Fruit fly (Drosophila melanogaster) whole organism, embryonic: ENCODE results near the gene CG14043.

Experiments used
- Awh ChIP-seq: fragments of 200-800 bp; sonication (Bioruptor generic); IDR thresholded peaks from 2 replicates; pipeline ENCODE4, ENCODE4 v1.3.6; 2022; ENCODE audit warnings: missing biosample characterization, missing genetic modification characterization
- CG12659 ChIP-seq: fragments of 200-800 bp; sonication (Bioruptor generic); optimal IDR thresholded peaks from 3 replicates; lab custom pipeline; 2017; ENCODE audit warnings: mild to moderate bottlenecking, missing biosample characterization, missing genetic modification reagents, missing genetic modification characterization
- CG13424 ChIP-seq: fragments of 200-800 bp; sonication (Bioruptor generic); optimal IDR thresholded peaks from 2 replicates; lab custom pipeline; 2019; ENCODE audit warnings: missing biosample characterization, mild to moderate bottlenecking, missing genetic modification characterization, moderate library complexity
- CG18011 ChIP-seq: fragments of 200-800 bp; sonication (Bioruptor generic); optimal IDR thresholded peaks from 2 replicates; lab custom pipeline; 2017; ENCODE audit warnings: missing biosample characterization, missing genetic modification characterization, mild to moderate bottlenecking, moderate library complexity, missing genotype
- CG8290 ChIP-seq, 3 experiments: fragments of 200-800 bp; sonication (Bioruptor generic); optimal IDR thresholded peaks; 2 replicates each; lab custom pipeline; 2016 to 2019; ENCODE audit warnings: missing biosample characterization in 3 of 3, missing genetic modification characterization in 3 of 3, mild to moderate bottlenecking in 2 of 3, moderate library complexity in 1 of 3
- H2.0 ChIP-seq: fragments of 200-800 bp; sonication (Bioruptor generic); IDR thresholded peaks from 2 replicates; pipeline ENCODE4 v1.3.6; 2022; ENCODE audit warnings: missing biosample characterization, missing genetic modification characterization
- NfI ChIP-seq: fragments of 200-800 bp; sonication (Bioruptor generic); optimal IDR thresholded peaks from 3 replicates; lab custom pipeline; 2018; ENCODE audit warnings: missing biosample characterization, mild to moderate bottlenecking, missing genetic modification characterization, moderate library complexity
- fd96Cb ChIP-seq: fragments of 200-800 bp; sonication (Bioruptor generic); optimal IDR thresholded peaks from 2 replicates; lab custom pipeline; 2018; ENCODE audit warnings: missing biosample characterization, mild to moderate bottlenecking, missing genetic modification characterization, moderate library complexity
- mld ChIP-seq: fragments of 200-800 bp; sonication (Bioruptor generic); IDR thresholded peaks from 3 replicates; pipeline ENCODE4 v1.3.6; 2022; ENCODE audit warnings: missing biosample characterization, missing genetic modification characterization; ENCODE audit not compliant: partially characterized antibody
- oc ChIP-seq: fragments of 200-800 bp; sonication (Bioruptor generic); optimal IDR thresholded peaks from 2 replicates; lab custom pipeline; 2018; ENCODE audit warnings: missing biosample characterization, mild to moderate bottlenecking, missing genetic modification characterization, moderate library complexity
- peb ChIP-seq: fragments of 200-800 bp; sonication (Bioruptor generic); IDR thresholded peaks from 2 replicates; pipeline ENCODE4 v1.3.6; 2022; ENCODE audit warnings: missing biosample characterization, missing genetic modification characterization
- rib ChIP-seq: fragments of 200-800 bp; sonication (Bioruptor generic); IDR thresholded peaks from 2 replicates; pipeline ENCODE4 v1.3.6; 2022; ENCODE audit warnings: missing biosample characterization, missing genetic modification characterization
- slou ChIP-seq: fragments of 200-800 bp; sonication (Bioruptor generic); optimal IDR thresholded peaks from 3 replicates; lab custom pipeline; 2016; ENCODE audit warnings: missing biosample characterization, missing genetic modification characterization

DNA sequence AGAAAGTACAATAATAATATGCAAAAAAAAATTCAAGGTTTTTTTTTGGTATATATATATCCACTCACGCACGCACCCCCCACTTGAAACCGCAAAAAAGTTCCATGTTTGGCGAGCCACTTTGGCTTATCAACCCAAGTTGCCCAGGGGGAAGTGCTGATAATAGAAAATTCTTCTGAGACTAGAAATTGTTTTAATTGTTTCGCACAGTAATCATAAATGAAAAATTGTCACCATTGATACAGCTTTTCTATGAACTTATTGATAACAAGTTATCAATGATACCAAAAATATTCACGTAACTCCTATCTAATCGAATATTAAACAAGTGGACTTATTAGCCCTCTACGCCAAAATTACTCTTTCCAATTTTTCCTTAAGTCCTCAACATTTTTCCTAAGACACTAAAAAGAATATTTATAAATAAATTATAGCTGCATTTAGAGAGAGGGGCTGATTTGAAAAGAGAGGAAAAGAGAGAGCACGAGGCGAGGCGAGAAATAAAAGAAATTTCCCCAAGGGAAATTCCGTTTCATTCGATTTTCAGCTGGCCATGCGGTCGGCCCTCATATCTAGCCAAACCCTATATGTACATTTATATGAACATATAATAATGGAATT, 27.2 kb downstream of the CG14043 start:
- no peak for TF ChIP-seq CG18011 (GFP tag; lab: Kevin White, UChicago)
- no peak for TF ChIP-seq peb (GFP tag; lab: Robert Waterston, UW)
- TF ChIP-seq rib (GFP tag; lab: Robert Waterston, UW), result no peak
- TF ChIP-seq CG12659 (GFP tag; lab: Kevin White, UChicago), result no peak
- no peak for TF ChIP-seq oc
- no peak for TF ChIP-seq NfI (GFP tag; lab: Kevin White, UChicago)
- no peak for TF ChIP-seq slou
- no peak for TF ChIP-seq CG13424 (tag; lab: Kevin White, UChicago)
- no peak for TF ChIP-seq fd96Cb (tag; lab: Kevin White, UChicago)
- TF ChIP-seq Awh (GFP tag; lab: Robert Waterston, UW), result no peak
- TF ChIP-seq H2.0, result no peak
- no peak for TF ChIP-seq CG8290 (GFP tag; optimal IDR thresholded peaks at IDR 0.05; lab: Kevin White, UChicago)
- no peak for TF ChIP-seq CG8290 (tag; optimal IDR thresholded peaks at IDR 0.05; lab: Kevin White, UChicago)
- TF ChIP-seq mld (GFP tag; lab: Robert Waterston, UW), result no peak
